Fruit fly (Drosophila melanogaster): ENCODE data around the gene Six4.

Gene Six4

DNA sequence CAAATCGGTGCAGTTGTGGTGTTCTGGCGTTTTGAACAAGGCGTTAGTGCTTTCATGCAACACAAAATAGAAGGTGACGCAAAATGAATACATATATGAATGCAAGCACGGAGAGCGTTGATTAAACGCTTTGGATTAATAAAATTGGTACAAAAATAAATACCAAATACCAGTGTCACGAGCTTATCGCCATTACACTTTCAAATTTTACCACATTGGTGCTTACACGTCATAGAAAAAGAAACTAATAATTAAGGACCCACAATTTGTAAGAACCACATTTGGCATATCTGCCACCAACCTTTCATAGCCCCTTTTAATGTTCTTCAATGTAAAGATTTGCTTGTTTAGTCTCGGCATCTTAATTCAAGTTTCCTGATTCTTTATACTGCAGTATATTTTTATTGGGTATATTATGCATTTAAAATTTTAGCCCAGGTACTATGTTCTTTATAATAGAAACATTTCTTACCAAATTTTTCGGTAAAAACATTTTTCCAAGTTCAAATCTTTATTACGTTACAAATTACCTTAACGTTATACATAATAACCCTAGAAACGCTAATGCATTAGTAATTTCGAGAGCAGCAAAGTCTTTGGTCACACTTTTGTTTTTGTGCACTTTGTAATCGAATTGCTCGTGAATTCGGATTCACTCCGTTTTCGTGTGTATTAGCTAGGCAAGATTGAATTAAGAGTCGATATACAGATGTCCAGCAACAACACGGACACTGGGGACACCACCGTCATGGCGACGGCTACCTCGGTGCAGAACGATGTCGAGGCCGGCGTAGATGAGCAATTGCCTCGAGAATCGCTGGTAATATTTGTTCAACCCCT lies 14.1 kb downstream of the Six4 start, which contains the start of the genes Pex16 and Pex14 (continued):
- TF ChIP-seq Dll (GFP tag; IDR thresholded peaks at IDR 0.05; ENCODE audit: partially characterized antibody) (no peak), nom (GFP tag; optimal IDR thresholded peaks at IDR 0.05) (no peak), Ssrp (tag; optimal IDR thresholded peaks at IDR 0.05) (peak; percentile 65), usp (GFP tag; optimal IDR thresholded peaks at IDR 0.05) (no peak), CG34422 (GFP tag; IDR thresholded peaks at IDR 0.05) (peak; percentile 66), HHEX (GFP tag; optimal IDR thresholded peaks at IDR 0.05) (peak; percentile 31), bsh (GFP tag; optimal IDR thresholded peaks at IDR 0.05) (peak in 1 of 2 experiments; percentile 54), CG34224 (GFP tag; IDR thresholded peaks at IDR 0.05; ENCODE audit: partially characterized antibody) (no peak), Ptx1 (GFP tag; IDR thresholded peaks at IDR 0.05) (peak; percentile 78), CG17361 (GFP tag; IDR thresholded peaks at IDR 0.05) (peak; percentile 86), CG33557 (GFP tag; optimal IDR thresholded peaks at IDR 0.05) (peak; percentile 6), vvl (GFP tag; IDR thresholded peaks at IDR 0.05) (peak; percentile 78; the same call in 1 of the 2 replicates), YL-1 (GFP tag; optimal IDR thresholded peaks at IDR 0.05) (peak; percentile 47), dan (GFP tag; IDR thresholded peaks at IDR 0.05) (0 out of 2 replicates have a peak, but pooled peaks have one; percentile 36), Dip2 (GFP tag; IDR thresholded peaks at IDR 0.05) (no peak), CG3407 (GFP tag; optimal IDR thresholded peaks at IDR 0.05) (no peak), seq (GFP tag; IDR thresholded peaks at IDR 0.05) (0 out of 2 replicates have a peak, but pooled peaks have one; percentile 10), CG4328 (GFP tag; optimal IDR thresholded peaks at IDR 0.05) (peak; percentile 47), CG11456 (GFP tag; IDR thresholded peaks at IDR 0.05) (peak; percentile 85), psq (GFP tag; optimal IDR thresholded peaks at IDR 0.05) (peak; percentile 32), CG12769 (tag; optimal IDR thresholded peaks at IDR 0.05) (no peak), CG8281 (tag; optimal IDR thresholded peaks at IDR 0.05) (peak; percentile 10), toy (GFP tag; IDR thresholded peaks at IDR 0.05) (no peak), E2f1 (GFP tag; IDR thresholded peaks at IDR 0.05) (peak; percentile 62; the same call in 1 of the 2 replicates), CG6765 (GFP tag; optimal IDR thresholded peaks at IDR 0.05) (no peak), Dfd (GFP tag; optimal IDR thresholded peaks at IDR 0.05) (peak in 1 of 2 experiments; percentile 22), cato (GFP tag; optimal IDR thresholded peaks at IDR 0.05; ENCODE audit: borderline replicate concordance) (peak; percentile 59), Ets97D (GFP tag; optimal IDR thresholded peaks at IDR 0.05) (peak; percentile 38), CG10209 (GFP tag; optimal IDR thresholded peaks at IDR 0.05) (peak; percentile 58), CG10543 (GFP tag; optimal IDR thresholded peaks at IDR 0.05) (peak; percentile 65), bowl (GFP tag; IDR thresholded peaks at IDR 0.05) (no peak), Adf1 (GFP tag; IDR thresholded peaks at IDR 0.05) (0 out of 2 replicates have a peak, but pooled peaks have one; percentile 8), caup (GFP tag; optimal IDR thresholded peaks at IDR 0.05; ENCODE audit: severe bottlenecking) (peak; percentile 27), rib (GFP tag; IDR thresholded peaks at IDR 0.05) (no peak), ash1 (GFP tag; optimal IDR thresholded peaks at IDR 0.05) (no peak), Mad (GFP tag; optimal IDR thresholded peaks at IDR 0.05) (peak; percentile 58), CG6689 (GFP tag; IDR thresholded peaks at IDR 0.05) (peak; percentile 99), CG30431 (GFP tag; optimal IDR thresholded peaks at IDR 0.05) (peak; percentile 71), Fer3 (tag; optimal IDR thresholded peaks at IDR 0.05) (peak; percentile 60), H2.0 (GFP tag; IDR thresholded peaks at IDR 0.05) (peak; percentile 71), crc (GFP tag; optimal IDR thresholded peaks at IDR 0.05) (peak; percentile 46), inv (GFP tag; IDR thresholded peaks at IDR 0.05; ENCODE audit: partially characterized antibody) (no peak), Aef1 (GFP tag; IDR thresholded peaks at IDR 0.05) (peak; percentile 67), oc (tag; optimal IDR thresholded peaks at IDR 0.05) (no peak), Meics (GFP tag; optimal IDR thresholded peaks at IDR 0.05) (peak; percentile 74), prd (optimal IDR thresholded peaks at IDR 0.05) (no peak), prd (GFP tag; IDR thresholded peaks at IDR 0.05) (peak; percentile 83), CG11247 (GFP tag; IDR thresholded peaks at IDR 0.05) (peak; percentile 73), CG32767 (GFP tag; IDR thresholded peaks at IDR 0.05) (0 out of 2 replicates have a peak, but pooled peaks have one; percentile 44)

All from whole organism, embryonic.